Worm (Caenorhabditis elegans): ENCODE results near the gene C14A4.9.

The C14A4.9 gene

ce11 chrII:10598039-10598438 lies 1.1 kb upstream of the C14A4.9 start, which contains the start of gene C14A4.8:
TSS of gene C14A4.8 (minus strand) at chrII:10598139.
- no peak for TF ChIP-seq nhr-28 (tag; optimal IDR thresholded peaks at IDR 0.05)
- no peak for TF ChIP-seq pha-4 (tag; optimal IDR thresholded peaks at IDR 0.05)
- TF ChIP-seq sea-2 (GFP tag; optimal IDR thresholded peaks at IDR 0.05) = no peak

ce11 chrII:10602184-10602583 lies 3.0 kb downstream of the C14A4.9 start, which contains the start of gene srv-2:
TSS of gene srv-2 (minus strand) at chrII:10602284.
- TF ChIP-seq lin-15B (tag; optimal IDR thresholded peaks at IDR 0.05) = no peak
- TF ChIP-seq ztf-11 (tag; optimal IDR thresholded peaks at IDR 0.05) = no peak
- TF ChIP-seq tbx-2 (tag; optimal IDR thresholded peaks at IDR 0.05) = no peak
- no peak for TF ChIP-seq unc-62 (GFP tag; optimal IDR thresholded peaks at IDR 0.05)
- TF ChIP-seq R02D3.7 (tag; optimal IDR thresholded peaks at IDR 0.05) = no peak
- TF ChIP-seq mml-1 (tag; optimal IDR thresholded peaks at IDR 0.05) = no peak
- no peak for TF ChIP-seq egl-5 (tag; optimal IDR thresholded peaks at IDR 0.05)
- TF ChIP-seq nhr-237 (tag; optimal IDR thresholded peaks at IDR 0.05) = no peak
- TF ChIP-seq fkh-10 (GFP tag; optimal IDR thresholded peaks at IDR 0.05) = no peak
- TF ChIP-seq ceh-82 (tag; optimal IDR thresholded peaks at IDR 0.05) = no peak
- TF ChIP-seq mdl-1 (tag; optimal IDR thresholded peaks at IDR 0.05) = no peak
- TF ChIP-seq nhr-23 (tag; optimal IDR thresholded peaks at IDR 0.05) = no peak
- TF ChIP-seq elt-2 (tag; optimal IDR thresholded peaks at IDR 0.05) = no peak
- no peak for TF ChIP-seq ceh-28 (tag; optimal IDR thresholded peaks at IDR 0.05)
- TF ChIP-seq pha-4 (tag; optimal IDR thresholded peaks at IDR 0.05) = no peak
- TF ChIP-seq nhr-28 (tag; optimal IDR thresholded peaks at IDR 0.05) = no peak

ce11 chrII:10603560-10603959 lies 4.4 kb downstream of the C14A4.9 start:
- no peak for TF ChIP-seq egl-5 (tag; optimal IDR thresholded peaks at IDR 0.05)
- peak; percentile 81 for TF ChIP-seq nfya-1 (tag; optimal IDR thresholded peaks at IDR 0.05; ENCODE audit: insufficient read depth)

- TF ChIP-seq nhr-77 (tag; optimal IDR thresholded peaks at IDR 0.05) (no peak), ceh-9 (tag; optimal IDR thresholded peaks at IDR 0.05) (no peak), eor-1 (tag; optimal IDR thresholded peaks at IDR 0.05) (no peak), nhr-237 (tag; optimal IDR thresholded peaks at IDR 0.05) (no peak), egl-5 (tag; optimal IDR thresholded peaks at IDR 0.05) (no peak), elt-3 (tag; optimal IDR thresholded peaks at IDR 0.05) (no peak), elt-1 (tag; optimal IDR thresholded peaks at IDR 0.05) (no peak), R02D3.7 (tag; optimal IDR thresholded peaks at IDR 0.05) (no peak), lsy-12 (tag; optimal IDR thresholded peaks at IDR 0.05) (no peak), aly-2 (tag; optimal IDR thresholded peaks at IDR 0.05) (no peak)
These were observed 6.4 kb downstream of the C14A4.9 start, which contains the start of gene taf-13 for ce11 chrII:10605512-10605911. TSS of gene taf-13 (minus strand) at chrII:10605612.

ce11 chrII:10607238-10607961 lies 8.3 kb downstream of the C14A4.9 start, which contains the start of gene ccm-3:
TSS of gene ccm-3 (minus strand) at chrII:10607275.
- TF ChIP-seq ZK546.5 (tag; optimal IDR thresholded peaks at IDR 0.05) (no peak), pha-4 (tag; optimal IDR thresholded peaks at IDR 0.05) (peak; percentile 80), ztf-4 (tag; optimal IDR thresholded peaks at IDR 0.05) (no peak), lin-15B (tag; optimal IDR thresholded peaks at IDR 0.05) (peak; percentile 72), skn-1 (tag; optimal IDR thresholded peaks at IDR 0.05) (no peak), unc-62 (GFP tag; optimal IDR thresholded peaks at IDR 0.05) (no peak), fos-1 (tag; optimal IDR thresholded peaks at IDR 0.05) (no peak), nhr-12 (tag; optimal IDR thresholded peaks at IDR 0.05) (no peak), ceh-16 (tag; optimal IDR thresholded peaks at IDR 0.05) (no peak), hmg-11 (tag; optimal IDR thresholded peaks at IDR 0.05) (peak; percentile 1), elt-2 (tag; optimal IDR thresholded peaks at IDR 0.05) (peak; percentile 43), nhr-23 (tag; optimal IDR thresholded peaks at IDR 0.05) (peak; percentile 5), nfya-1 (tag; optimal IDR thresholded peaks at IDR 0.05; ENCODE audit: insufficient read depth) (peak; percentile 31)

ce11 chrII:10608821-10609220 lies 9.7 kb downstream of the C14A4.9 start:
- TF ChIP-seq nhr-77 (tag; optimal IDR thresholded peaks at IDR 0.05) (no peak), jun-1 (tag; optimal IDR thresholded peaks at IDR 0.05) (no peak), ama-1 (optimal IDR thresholded peaks at IDR 0.05) (no peak), zag-1 (tag; optimal IDR thresholded peaks at IDR 0.05) (no peak), mml-1 (tag; optimal IDR thresholded peaks at IDR 0.05) (no peak), nhr-25 (tag; optimal IDR thresholded peaks at IDR 0.05) (no peak), eor-1 (tag; optimal IDR thresholded peaks at IDR 0.05) (no peak), nhr-28 (tag; optimal IDR thresholded peaks at IDR 0.05) (no peak), unc-39 (tag; optimal IDR thresholded peaks at IDR 0.05) (no peak), aly-2 (tag; optimal IDR thresholded peaks at IDR 0.05) (no peak), nhr-11 (tag; optimal IDR thresholded peaks at IDR 0.05) (no peak), ztf-11 (tag; optimal IDR thresholded peaks at IDR 0.05) (no peak), lin-15B (tag; optimal IDR thresholded peaks at IDR 0.05) (no peak), ceh-28 (tag; optimal IDR thresholded peaks at IDR 0.05) (no peak), elt-1 (tag; optimal IDR thresholded peaks at IDR 0.05) (no peak)

Measured in whole organism, L3 larva.